Fruit fly (Drosophila melanogaster): Measurements from ENCODE around the gene CG8562.
A peak's percentile ranks its signal among the peaks of the same experiment; 100 is the strongest.

Gene CG8562

DNA sequence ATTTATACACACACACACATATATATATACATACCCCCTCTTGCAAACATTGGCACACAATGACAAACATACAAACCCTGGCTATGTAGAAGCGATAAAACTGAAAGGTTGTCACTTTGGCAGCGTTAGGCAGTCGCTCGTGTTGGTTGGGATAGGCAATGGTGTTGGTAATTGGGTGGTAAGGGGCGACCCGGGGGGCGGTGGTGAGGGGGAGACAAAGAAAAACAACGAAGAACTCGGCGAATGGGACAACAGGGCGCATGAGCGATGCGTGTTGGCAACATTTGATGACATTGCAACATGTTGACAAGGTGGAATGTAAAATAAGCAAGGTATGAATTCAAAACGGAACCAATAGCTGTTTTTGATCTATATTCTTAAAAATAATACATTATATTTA lies 24.5 kb downstream of the CG8562 start:
- TF ChIP-seq pan (optimal IDR thresholded peaks at IDR 0.05) (no peak), psq (optimal IDR thresholded peaks at IDR 0.05) (no peak), EcR (GFP tag; optimal IDR thresholded peaks at IDR 0.05) (no peak)

DNA sequence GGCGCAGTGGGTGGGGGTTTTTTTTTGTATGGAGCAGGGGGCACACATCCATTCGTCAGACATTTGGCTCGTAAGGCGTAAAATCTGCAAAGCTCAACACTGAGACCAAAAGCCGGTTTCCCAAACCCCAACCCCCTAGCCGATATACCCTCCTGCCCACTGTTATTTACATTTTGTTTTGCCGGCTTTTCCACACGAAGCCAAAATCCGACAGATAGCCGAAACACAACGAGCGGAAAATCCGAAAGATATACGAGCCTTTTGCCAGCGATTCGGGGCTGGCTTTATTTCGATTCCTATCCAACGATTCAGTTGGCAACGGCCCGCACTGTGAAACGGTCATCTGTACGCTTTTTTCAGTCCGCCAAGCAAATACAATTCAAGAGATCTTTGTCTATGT lies 25.4 kb downstream of the CG8562 start, which contains the start of gene CG42458:
Gene CG42458 (plus strand): TSS at position 311 of the 400 bp plus-strand sequence.
- no peak for TF ChIP-seq psq (optimal IDR thresholded peaks at IDR 0.05)
- no peak for TF ChIP-seq pan (optimal IDR thresholded peaks at IDR 0.05)
- no peak for TF ChIP-seq Dll (optimal IDR thresholded peaks at IDR 0.05)
- TF ChIP-seq CG8478 (optimal IDR thresholded peaks at IDR 0.05): no peak
- TF ChIP-seq EcR (GFP tag; optimal IDR thresholded peaks at IDR 0.05): no peak

DNA sequence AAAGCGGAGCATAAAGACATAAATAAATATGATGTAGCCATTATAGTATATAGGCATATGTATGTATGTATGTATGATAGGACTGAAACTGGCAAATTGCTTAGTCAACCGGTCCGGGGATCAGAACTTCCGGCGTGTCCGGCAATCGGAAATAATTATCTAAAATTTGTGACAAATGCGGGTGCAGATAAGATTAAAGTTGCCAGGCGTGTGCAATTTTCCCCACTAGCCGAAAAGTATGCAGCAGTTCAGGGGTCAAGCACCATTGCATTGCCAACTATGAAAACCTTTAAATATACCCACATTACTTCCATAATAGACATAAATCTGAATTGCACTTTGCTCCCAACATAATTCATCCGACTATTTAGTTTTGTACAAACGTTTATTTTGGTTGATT lies 34.2 kb downstream of the CG8562 start:
- TF ChIP-seq CG8478 (optimal IDR thresholded peaks at IDR 0.05): no peak
- no peak for TF ChIP-seq pan (optimal IDR thresholded peaks at IDR 0.05)
- no peak for TF ChIP-seq psq (optimal IDR thresholded peaks at IDR 0.05)
- TF ChIP-seq usp (GFP tag; optimal IDR thresholded peaks at IDR 0.05): no peak
- TF ChIP-seq EcR (GFP tag; optimal IDR thresholded peaks at IDR 0.05): no peak
- no peak for TF ChIP-seq Dll (optimal IDR thresholded peaks at IDR 0.05)

DNA sequence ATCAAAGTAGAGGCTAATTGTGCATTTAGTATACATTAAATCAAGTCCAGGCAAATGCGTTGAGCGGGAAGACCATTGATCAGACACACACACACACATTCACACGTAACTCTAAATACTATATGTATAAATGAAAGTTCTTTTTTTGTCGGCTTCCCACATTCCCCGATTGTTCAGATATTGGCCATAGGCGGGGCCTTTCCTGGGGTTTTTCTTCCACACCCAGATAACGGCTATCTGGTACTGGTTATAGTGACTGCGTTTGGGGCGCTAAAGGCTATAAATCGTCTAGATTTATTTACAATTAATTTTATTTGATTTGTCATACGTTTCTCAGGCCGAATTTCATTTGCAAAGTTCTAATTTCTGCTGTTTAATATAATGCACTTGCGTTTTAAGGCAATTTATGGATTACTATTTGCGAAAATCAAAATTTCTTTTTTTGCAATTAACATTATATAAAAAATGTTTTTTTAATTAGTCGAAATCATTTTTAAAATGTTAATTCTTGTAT lies 34.8 kb downstream of the CG8562 start:
- TF ChIP-seq usp (GFP tag; optimal IDR thresholded peaks at IDR 0.05) (no peak), psq (optimal IDR thresholded peaks at IDR 0.05) (no peak), EcR (GFP tag; optimal IDR thresholded peaks at IDR 0.05) (no peak), CG8478 (optimal IDR thresholded peaks at IDR 0.05) (no peak), Dll (optimal IDR thresholded peaks at IDR 0.05) (no peak), pan (optimal IDR thresholded peaks at IDR 0.05) (no peak)

DNA sequence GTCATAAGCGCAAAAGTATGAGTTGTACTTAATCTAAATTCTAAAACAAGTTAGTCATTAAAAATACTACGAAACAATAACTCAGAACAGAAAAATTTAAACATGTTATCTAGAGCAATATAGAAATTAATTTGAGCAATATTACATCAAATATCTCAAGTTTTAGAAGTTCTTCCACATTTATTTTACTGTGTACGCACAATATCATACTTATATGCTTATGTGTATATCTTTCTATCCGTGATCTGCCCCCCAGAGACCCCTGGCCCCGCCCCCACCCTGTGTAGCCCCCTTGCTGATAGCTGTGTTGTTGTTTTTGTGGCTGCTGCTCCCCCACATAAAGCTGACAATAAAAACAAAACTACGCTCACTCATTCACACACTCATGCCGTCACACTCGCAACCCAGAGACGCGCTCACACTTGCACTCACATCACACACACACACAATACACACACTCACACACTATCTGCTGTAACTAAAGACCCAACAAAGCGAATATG lies 35.3 kb downstream of the CG8562 start:
- TF ChIP-seq Dll (optimal IDR thresholded peaks at IDR 0.05): no peak
- no peak for TF ChIP-seq pan (optimal IDR thresholded peaks at IDR 0.05)
- TF ChIP-seq CG8478 (optimal IDR thresholded peaks at IDR 0.05): no peak
- TF ChIP-seq usp (GFP tag; optimal IDR thresholded peaks at IDR 0.05): no peak
- TF ChIP-seq EcR (GFP tag; optimal IDR thresholded peaks at IDR 0.05): no peak
- TF ChIP-seq psq (optimal IDR thresholded peaks at IDR 0.05): no peak

DNA sequence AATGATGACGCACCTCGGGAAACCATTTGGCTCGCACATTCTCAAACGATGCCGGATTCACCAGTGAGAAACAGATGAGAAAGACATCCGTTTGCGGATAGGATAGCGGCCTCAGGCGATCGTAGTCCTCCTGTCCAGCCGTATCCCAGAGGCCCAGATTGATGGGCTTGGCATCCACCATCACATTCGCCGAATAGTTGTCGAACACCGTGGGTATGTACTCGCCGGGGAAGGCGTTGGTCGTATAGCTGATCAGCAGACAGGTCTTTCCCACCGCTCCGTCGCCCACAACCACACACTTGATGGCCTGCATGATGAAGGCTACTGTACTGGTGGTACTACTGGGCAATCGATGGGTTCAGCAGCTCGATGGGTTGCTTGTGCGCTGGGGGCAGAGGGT lies 36.1 kb downstream of the CG8562 start:
- TF ChIP-seq EcR (GFP tag; optimal IDR thresholded peaks at IDR 0.05): no peak
- TF ChIP-seq CG8478 (optimal IDR thresholded peaks at IDR 0.05): no peak
- no peak for TF ChIP-seq Dll (optimal IDR thresholded peaks at IDR 0.05)
- TF ChIP-seq usp (GFP tag; optimal IDR thresholded peaks at IDR 0.05): no peak
- no peak for TF ChIP-seq psq (optimal IDR thresholded peaks at IDR 0.05)
- no peak for TF ChIP-seq pan (optimal IDR thresholded peaks at IDR 0.05)

DNA sequence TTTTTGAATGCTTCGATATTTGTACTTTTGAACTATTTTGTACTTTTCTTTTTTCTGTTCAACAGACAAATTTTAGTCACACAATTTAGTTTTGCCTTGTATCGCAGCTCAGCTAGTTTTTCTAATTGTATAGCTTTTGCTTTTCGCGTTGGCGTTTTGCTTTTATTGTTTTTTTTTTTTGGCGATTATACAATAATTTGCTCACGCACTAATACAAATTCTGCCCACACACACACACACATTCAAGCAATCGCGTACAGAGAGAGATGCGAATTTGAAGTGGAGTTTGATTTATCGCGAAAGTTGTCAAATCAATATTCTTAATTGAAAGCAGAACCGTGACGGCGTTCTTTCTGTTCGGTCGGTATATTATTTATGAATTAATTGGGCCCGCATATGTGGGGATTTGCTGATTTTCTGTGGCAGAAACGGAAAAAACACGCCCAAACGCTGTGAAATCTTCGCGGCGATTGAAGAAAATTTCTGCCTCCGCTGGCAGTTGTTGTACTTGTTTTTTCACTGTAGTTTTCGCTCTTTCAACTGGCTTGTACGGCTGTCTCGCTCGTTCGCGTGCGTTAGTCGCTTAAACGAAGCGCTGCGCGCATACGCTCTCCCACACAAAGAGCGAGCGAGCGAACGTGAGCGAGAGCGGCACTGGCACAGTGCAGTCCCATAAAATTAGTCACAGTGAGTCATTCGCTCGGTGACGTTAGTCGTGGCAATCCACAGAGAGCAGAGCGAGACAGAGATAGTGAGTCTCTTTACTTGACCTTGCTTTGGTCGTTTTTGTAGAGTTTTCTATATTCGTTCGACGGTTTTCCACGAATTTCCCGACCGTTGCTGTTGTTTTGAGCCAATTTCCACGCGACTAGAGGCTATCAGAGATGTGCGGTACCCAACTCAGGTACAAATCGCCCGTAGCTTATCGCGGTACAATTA lies 36.9 kb downstream of the CG8562 start, which contains the start of gene Rac2:
Gene Rac2 (minus strand): TSS at position 476 of the 939 bp plus-strand sequence.
- TF ChIP-seq psq (optimal IDR thresholded peaks at IDR 0.05): no peak
- TF ChIP-seq Dll (optimal IDR thresholded peaks at IDR 0.05): peak; percentile 96
- no peak for TF ChIP-seq usp (GFP tag; optimal IDR thresholded peaks at IDR 0.05)
- TF ChIP-seq CG8478 (optimal IDR thresholded peaks at IDR 0.05): peak; percentile 66
- TF ChIP-seq EcR (GFP tag; optimal IDR thresholded peaks at IDR 0.05): no peak

DNA sequence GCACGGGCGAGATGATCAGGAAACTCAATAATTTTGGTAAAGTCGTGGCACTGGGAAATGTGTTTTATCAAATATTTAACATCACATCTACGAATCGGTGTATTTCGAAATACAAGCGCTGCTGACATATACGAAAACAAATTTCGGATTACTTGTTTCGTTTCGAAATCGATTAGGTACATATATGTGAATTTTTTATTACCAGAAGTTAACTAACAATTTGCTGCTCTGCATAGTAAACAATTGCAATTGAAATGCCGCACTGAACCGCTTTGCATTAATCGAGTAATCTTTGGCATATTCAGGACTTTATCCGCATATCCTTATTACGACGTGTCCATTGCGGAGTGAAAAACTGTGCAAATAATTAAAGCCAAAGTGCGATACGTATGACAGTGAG lies 39.3 kb downstream of the CG8562 start, which contains the start of gene CG14835:
Gene CG14835 (minus strand): TSS at position 101 of the 400 bp plus-strand sequence.
- TF ChIP-seq psq (optimal IDR thresholded peaks at IDR 0.05) (no peak), CG8478 (optimal IDR thresholded peaks at IDR 0.05) (no peak), EcR (GFP tag; optimal IDR thresholded peaks at IDR 0.05) (no peak), Dll (optimal IDR thresholded peaks at IDR 0.05) (no peak), usp (GFP tag; optimal IDR thresholded peaks at IDR 0.05) (no peak), pan (optimal IDR thresholded peaks at IDR 0.05) (no peak)

DNA sequence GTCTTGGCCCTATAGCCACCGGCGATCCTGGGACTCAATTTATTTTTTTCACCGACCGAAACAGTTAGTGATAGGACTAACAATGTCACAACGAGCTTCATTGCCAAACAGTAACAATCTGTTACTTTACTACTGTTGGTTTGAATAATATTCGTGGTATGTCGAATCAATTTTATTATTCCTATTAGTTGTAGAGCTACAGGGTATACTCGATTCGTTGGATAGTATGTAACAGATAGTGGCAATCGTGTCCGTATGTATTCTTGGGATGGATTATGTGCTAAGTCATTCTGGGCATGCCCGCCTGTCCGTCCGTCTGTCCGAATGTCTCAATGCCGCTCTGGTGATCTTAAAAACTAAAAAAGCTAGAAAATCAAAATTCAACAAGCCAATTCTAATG lies 41.2 kb downstream of the CG8562 start, which contains the start of gene sphinx1:
Gene sphinx1 (minus strand): TSS at position 101 of the 400 bp plus-strand sequence.
- TF ChIP-seq Dll (optimal IDR thresholded peaks at IDR 0.05): no peak
- no peak for TF ChIP-seq pan (optimal IDR thresholded peaks at IDR 0.05)
- TF ChIP-seq psq (optimal IDR thresholded peaks at IDR 0.05): no peak
- TF ChIP-seq EcR (GFP tag; optimal IDR thresholded peaks at IDR 0.05): no peak
- TF ChIP-seq usp (GFP tag; optimal IDR thresholded peaks at IDR 0.05): no peak
- no peak for TF ChIP-seq CG8478 (optimal IDR thresholded peaks at IDR 0.05)

DNA sequence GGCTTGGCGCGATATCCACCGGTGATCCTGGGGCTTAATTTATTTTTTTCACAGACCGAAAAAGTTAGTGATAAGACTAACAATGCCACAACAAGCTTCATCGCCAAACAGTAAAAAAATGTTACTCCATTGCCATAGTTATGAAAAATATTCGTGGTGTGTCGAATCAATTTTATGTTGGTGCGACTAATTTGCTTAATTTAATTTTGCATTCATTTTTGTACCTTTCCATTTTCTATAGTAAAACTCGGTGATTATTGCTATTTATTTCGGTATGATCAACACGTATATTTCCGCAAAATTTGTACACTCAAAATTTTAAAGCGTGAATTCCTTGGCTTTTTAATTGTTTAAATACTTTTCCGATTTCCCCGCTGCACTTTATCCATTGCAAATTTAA lies 42.5 kb downstream of the CG8562 start, which contains the start of gene sphinx2:
Gene sphinx2 (minus strand): TSS at position 101 of the 400 bp plus-strand sequence.
- TF ChIP-seq usp (GFP tag; optimal IDR thresholded peaks at IDR 0.05) (no peak), EcR (GFP tag; optimal IDR thresholded peaks at IDR 0.05) (no peak), CG8478 (optimal IDR thresholded peaks at IDR 0.05) (no peak), psq (optimal IDR thresholded peaks at IDR 0.05) (no peak)

DNA sequence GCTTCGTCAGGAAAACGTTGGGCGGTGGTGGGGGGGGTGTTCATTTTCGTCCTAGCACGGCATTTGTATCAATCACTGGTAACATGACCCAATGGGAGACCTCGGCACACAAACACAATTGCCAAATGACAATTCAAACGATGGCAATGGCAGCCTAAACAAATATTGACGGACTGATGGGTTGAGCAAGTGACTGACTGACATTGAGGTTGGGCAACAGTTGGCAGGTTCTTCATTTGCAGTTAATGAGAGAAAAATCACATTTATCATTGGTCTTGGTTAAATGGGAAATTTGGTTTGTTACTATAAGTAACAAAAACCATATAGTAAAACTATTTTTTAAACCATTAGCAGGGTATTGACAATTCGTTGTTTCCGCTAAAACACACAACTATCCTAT lies 51.0 kb downstream of the CG8562 start:
- TF ChIP-seq CG8478 (optimal IDR thresholded peaks at IDR 0.05) (no peak), pan (optimal IDR thresholded peaks at IDR 0.05) (no peak), Dll (optimal IDR thresholded peaks at IDR 0.05) (no peak), EcR (GFP tag; optimal IDR thresholded peaks at IDR 0.05) (no peak), usp (GFP tag; optimal IDR thresholded peaks at IDR 0.05) (no peak), psq (optimal IDR thresholded peaks at IDR 0.05) (no peak)
